Worm (Caenorhabditis elegans) whole organism, early embryonic: ENCODE results near the gene dgk-3.

Source experiments
- B0310.2 ChIP-seq: sonication (generic microtip); optimal IDR thresholded peaks from 2 replicates; lab custom pipeline; 2016; ENCODE audit warnings: mild to moderate bottlenecking, missing genetic modification characterization, missing compliant biosample characterization
- F13C5.2 ChIP-seq: sonication (generic microtip); optimal IDR thresholded peaks from 2 replicates; lab custom pipeline; 2017; ENCODE audit warnings: mild to moderate bottlenecking, missing genetic modification characterization, inconsistent platforms, missing compliant biosample characterization
- aly-1 ChIP-seq: sonication (generic microtip); optimal IDR thresholded peaks from 2 replicates; lab custom pipeline; 2016; ENCODE audit warnings: missing genetic modification characterization, missing compliant biosample characterization
- ama-1 ChIP-seq: fragments of 150-350 bp; optimal IDR thresholded peaks from 2 replicates; lab custom pipeline; 2014
- ceh-13 ChIP-seq: fragments of 200-800 bp; sonication (Bioruptor generic); optimal IDR thresholded peaks from 2 replicates; lab custom pipeline; 2018; ENCODE audit warnings: mild to moderate bottlenecking, missing genetic modification characterization, missing compliant biosample characterization
- ceh-36 ChIP-seq: sonication (generic microtip); optimal IDR thresholded peaks from 2 replicates; lab custom pipeline; 2016; ENCODE audit warnings: missing genetic modification characterization, inconsistent platforms, missing compliant biosample characterization
- flt-1 ChIP-seq: fragments of 200-800 bp; sonication (Bioruptor generic); IDR thresholded peaks from 2 replicates; pipeline ENCODE4 v1.3.6; 2022; ENCODE audit warnings: missing genetic modification characterization, missing compliant biosample characterization
- hmbx-1 ChIP-seq: sonication (generic microtip); optimal IDR thresholded peaks from 2 replicates; lab custom pipeline; 2016; ENCODE audit warnings: mild to moderate bottlenecking, missing genetic modification characterization, missing compliant biosample characterization
- hmg-4 ChIP-seq: fragments of 200-800 bp; sonication (Bioruptor generic); optimal IDR thresholded peaks from 2 replicates; lab custom pipeline; 2018; ENCODE audit warnings: mild to moderate bottlenecking, missing genetic modification characterization, missing compliant biosample characterization
- hnd-1 ChIP-seq: sonication (generic microtip); optimal IDR thresholded peaks from 2 replicates; lab custom pipeline; 2016; ENCODE audit warnings: missing genetic modification characterization, missing compliant biosample characterization
- pes-1 ChIP-seq: fragments of 200-800 bp; sonication (Bioruptor generic); IDR thresholded peaks from 2 replicates; pipeline ENCODE4 v1.3.6; 2022; ENCODE audit warnings: missing genetic modification reagents, missing genetic modification characterization, missing compliant biosample characterization
- scrt-1 ChIP-seq: fragments of 200-800 bp; sonication (Bioruptor generic); IDR thresholded peaks from 2 replicates; pipeline ENCODE4 v1.3.6; 2022; ENCODE audit warnings: missing genetic modification characterization, missing compliant biosample characterization
- sea-1 ChIP-seq: fragments of 200-800 bp; sonication (Bioruptor generic); conservative IDR thresholded peaks from 2 replicates; pipeline ENCODE4 v1.3.6; 2022; ENCODE audit warnings: missing genetic modification characterization, missing compliant biosample characterization
- tbx-11 ChIP-seq: fragments of 200-800 bp; sonication (Bioruptor generic); IDR thresholded peaks from 2 replicates; pipeline ENCODE4 v1.3.6; 2022; ENCODE audit warnings: missing genetic modification characterization, missing compliant biosample characterization

DNA sequence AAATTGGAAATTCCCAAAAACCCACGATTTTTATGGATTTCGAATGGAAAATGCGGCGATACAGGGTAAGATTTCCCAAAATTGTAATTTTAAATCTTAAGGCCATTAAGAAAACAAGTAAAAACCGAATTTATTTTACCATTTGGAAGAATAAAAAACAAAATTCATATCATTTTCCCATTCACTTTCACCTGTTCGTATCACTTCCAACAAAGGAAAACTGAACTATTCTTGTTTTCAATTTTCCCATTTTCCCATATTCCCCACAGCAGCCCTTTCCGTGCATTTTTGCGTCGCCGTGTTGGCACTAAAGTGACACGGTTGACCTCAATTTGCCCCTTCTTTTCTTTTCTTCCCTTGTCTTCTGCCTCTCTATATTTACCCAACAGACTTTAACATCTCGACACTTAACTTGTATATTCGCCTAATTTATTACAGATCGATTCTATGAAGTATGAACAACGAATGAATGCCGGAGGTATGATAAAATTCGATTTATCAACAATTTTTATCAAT lies 37.0 kb upstream of the dgk-3 start, which contains the start of gene sec-16A.1:
- no peak for TF ChIP-seq ceh-13
- no peak for TF ChIP-seq sea-1 (GFP tag; lab: Robert Waterston, UW)
- no peak for TF ChIP-seq ama-1 (lab: Kevin White, UChicago)
- TF ChIP-seq scrt-1 (GFP tag; lab: Robert Waterston, UW): no peak
- no peak for TF ChIP-seq hmg-4 (GFP tag; lab: Kevin White, UChicago)
- TF ChIP-seq F13C5.2 (tag; lab: Kevin White, UChicago): no peak
- TF ChIP-seq B0310.2 (tag; lab: Kevin White, UChicago): no peak
- no peak for TF ChIP-seq hmbx-1 (tag; lab: Kevin White, UChicago)
- TF ChIP-seq flt-1 (GFP tag; lab: Robert Waterston, UW): no peak
- TF ChIP-seq pes-1 (GFP tag; lab: Robert Waterston, UW): no peak
- TF ChIP-seq tbx-11 (GFP tag; lab: Robert Waterston, UW): no peak
- TF ChIP-seq aly-1 (tag; lab: Kevin White, UChicago): no peak
- TF ChIP-seq hnd-1: no peak
- no peak for TF ChIP-seq ceh-36 (tag; lab: Kevin White, UChicago)
